Fruit fly (Drosophila melanogaster) whole organism: Measurements from ENCODE around the gene CG17350.

Source experiments
- CG8478 ChIP-seq: fragments of >200 bp; optimal IDR thresholded peaks from 2 replicates; lab custom pipeline; 2018; ENCODE audit warnings: inconsistent platforms
- EcR ChIP-seq, 2 experiments: fragments of >200 bp; optimal IDR thresholded peaks; 2 replicates each; lab custom pipeline; 2017; ENCODE audit warnings: missing biosample characterization in 2 of 2, missing genetic modification characterization in 2 of 2, missing genetic modification reagents in 2 of 2
- pan ChIP-seq: fragments of >200 bp; optimal IDR thresholded peaks from 2 replicates; lab custom pipeline; 2017
- psq ChIP-seq: fragments of >200 bp; optimal IDR thresholded peaks from 2 replicates; lab custom pipeline; 2017
- usp ChIP-seq: fragments of >200 bp; optimal IDR thresholded peaks from 2 replicates; lab custom pipeline; 2017; ENCODE audit warnings: missing biosample characterization, missing genetic modification characterization, mixed read lengths

DNA sequence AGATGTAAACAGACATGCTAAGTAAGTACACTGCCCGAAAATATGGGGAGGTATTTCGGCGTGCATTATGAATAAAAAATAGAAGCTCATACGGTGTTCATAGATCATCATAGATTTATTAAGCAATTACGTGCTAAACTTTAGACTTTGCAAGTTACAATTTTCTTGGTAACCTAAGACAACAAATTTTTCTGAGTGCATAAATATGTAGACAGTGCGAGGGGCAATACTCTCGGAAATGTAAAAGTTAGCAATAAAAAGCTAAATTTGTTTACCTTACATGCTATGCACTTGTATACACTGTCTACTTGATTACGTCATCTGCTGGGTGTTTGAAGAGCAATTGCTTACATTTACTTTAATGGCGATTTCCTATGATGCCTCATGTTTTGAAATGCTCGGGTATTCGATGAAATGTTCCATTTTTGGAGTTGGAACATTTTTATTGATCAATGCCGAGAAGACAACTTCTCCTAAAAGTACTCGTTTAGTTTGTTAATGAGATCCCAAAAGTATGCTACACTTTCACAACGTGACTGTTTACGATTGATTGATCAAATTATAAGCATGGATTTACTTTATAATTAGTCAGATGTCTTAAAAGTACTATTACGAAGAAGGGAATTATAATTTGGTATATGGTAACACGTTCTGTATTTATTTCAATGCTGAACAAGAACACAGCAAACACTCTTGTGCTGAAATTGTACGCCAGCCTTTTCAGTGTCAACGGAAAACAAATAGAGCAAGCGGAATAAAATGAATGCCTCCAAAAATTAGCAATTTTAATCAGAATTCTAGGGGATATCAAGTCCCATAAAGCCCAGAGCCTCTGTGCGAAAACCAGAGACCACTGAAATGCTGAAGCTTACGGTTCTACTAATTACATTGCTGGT lies 36.1 kb downstream of the CG17350 start, which contains the start of gene Lectin-galC1:
- TF ChIP-seq pan: no peak
- no peak for TF ChIP-seq EcR (GFP tag; optimal IDR thresholded peaks at IDR 0.05; lab: Kevin White, UChicago)
- no peak for TF ChIP-seq CG8478 (lab: Kevin White, UChicago)
- TF ChIP-seq usp (GFP tag; lab: Kevin White, UChicago): no peak
- TF ChIP-seq psq: no peak
